Worm (Caenorhabditis elegans) whole organism, young adult: ENCODE data around the gene F42A10.5.
A peak's percentile ranks its signal among the peaks of the same experiment; 100 is the strongest.

ENCODE experiments used
- B0035.1 ChIP-seq: sonication (generic microtip); optimal IDR thresholded peaks from 2 replicates; lab custom pipeline; 2016; ENCODE audit warnings: missing genetic modification characterization, mild to moderate bottlenecking, missing compliant biosample characterization, missing genotype, missing genetic modification reagents
- B0261.1 ChIP-seq: sonication (generic microtip); optimal IDR thresholded peaks from 2 replicates; lab custom pipeline; 2016; ENCODE audit warnings: mild to moderate bottlenecking, missing genetic modification characterization, moderate library complexity, missing compliant biosample characterization
- B0336.3 ChIP-seq: fragments of 200-800 bp; sonication (Bioruptor generic); IDR thresholded peaks from 2 replicates; pipeline ENCODE4 v1.3.6; 2022; ENCODE audit warnings: missing genetic modification characterization, missing compliant biosample characterization
- C06A6.2 ChIP-seq: fragments of 200-800 bp; sonication (Bioruptor generic); conservative IDR thresholded peaks from 2 replicates; pipeline ENCODE4 v1.3.6; 2022; ENCODE audit warnings: missing genetic modification characterization, missing compliant biosample characterization
- F33H1.4 ChIP-seq: fragments of 200-800 bp; sonication (Bioruptor generic); IDR thresholded peaks from 2 replicates; pipeline ENCODE4 v1.3.6; 2022; ENCODE audit warnings: missing genetic modification reagents, missing genetic modification characterization, missing compliant biosample characterization
- F39B2.1 ChIP-seq: fragments of 200-800 bp; sonication (Bioruptor generic); IDR thresholded peaks from 2 replicates; pipeline ENCODE4 v1.3.6; 2022; ENCODE audit warnings: missing genetic modification reagents, missing genetic modification characterization, missing compliant biosample characterization
- F57A8.1 ChIP-seq: fragments of 200-800 bp; sonication (Bioruptor generic); optimal IDR thresholded peaks from 2 replicates; lab custom pipeline; 2018; ENCODE audit warnings: mild to moderate bottlenecking, missing genetic modification characterization, moderate library complexity, missing compliant biosample characterization
- T07F8.4 ChIP-seq: sonication (generic microtip); optimal IDR thresholded peaks from 2 replicates; lab custom pipeline; 2016; ENCODE audit warnings: mild to moderate bottlenecking, missing genetic modification characterization, moderate library complexity, missing compliant biosample characterization
- T26A5.8 ChIP-seq: sonication (generic microtip); optimal IDR thresholded peaks from 2 replicates; lab custom pipeline; 2016; ENCODE audit warnings: missing genetic modification characterization, missing compliant biosample characterization
- Y53G8AR.9 ChIP-seq: fragments of 200-800 bp; sonication (Bioruptor generic); conservative IDR thresholded peaks from 2 replicates; pipeline ENCODE4 v1.3.6; 2022; ENCODE audit warnings: missing genetic modification reagents, missing genetic modification characterization, missing compliant biosample characterization
- Y56A3A.18 ChIP-seq: fragments of 200-800 bp; sonication (Bioruptor generic); IDR thresholded peaks from 2 replicates; pipeline ENCODE4 v1.3.6; 2022; ENCODE audit warnings: missing genetic modification reagents, missing genetic modification characterization, missing compliant biosample characterization
- Y67H2A.10 ChIP-seq: fragments of 200-800 bp; sonication (Bioruptor generic); conservative IDR thresholded peaks from 2 replicates; pipeline ENCODE4 v1.3.6; 2022; ENCODE audit warnings: missing genetic modification reagents, missing genetic modification characterization, missing compliant biosample characterization
- Y79H2A.3 ChIP-seq: fragments of 200-800 bp; sonication (Bioruptor generic); conservative IDR thresholded peaks from 2 replicates; pipeline ENCODE4 v1.3.6; 2022; ENCODE audit warnings: missing genetic modification reagents, missing genetic modification characterization, missing compliant biosample characterization
- ZK185.1 ChIP-seq: sonication (generic microtip); optimal IDR thresholded peaks from 2 replicates; lab custom pipeline; 2016; ENCODE audit warnings: mild to moderate bottlenecking, missing genetic modification characterization, missing compliant biosample characterization; ENCODE audit not compliant: poor library complexity, severe bottlenecking
- aptf-3 ChIP-seq: fragments of 200-800 bp; sonication (Bioruptor generic); IDR thresholded peaks from 2 replicates; pipeline ENCODE4 v1.3.6; 2022; ENCODE audit warnings: missing genetic modification characterization, missing compliant biosample characterization
- athp-1 ChIP-seq: sonication (generic microtip); optimal IDR thresholded peaks from 2 replicates; lab custom pipeline; 2017; ENCODE audit warnings: mild to moderate bottlenecking, missing genetic modification characterization, missing compliant biosample characterization
- cebp-2 ChIP-seq: fragments of 200-800 bp; sonication (Bioruptor generic); IDR thresholded peaks from 2 replicates; pipeline ENCODE4 v1.3.6; 2022; ENCODE audit warnings: missing genetic modification characterization, missing compliant biosample characterization
- ceh-58 ChIP-seq: fragments of 200-800 bp; sonication (Bioruptor generic); IDR thresholded peaks from 2 replicates; pipeline ENCODE4 v1.3.6; 2022; ENCODE audit warnings: missing genetic modification characterization, missing compliant biosample characterization
- ceh-79 ChIP-seq: sonication (generic microtip); optimal IDR thresholded peaks from 2 replicates; lab custom pipeline; 2017; ENCODE audit warnings: mild to moderate bottlenecking, missing genetic modification characterization, missing compliant biosample characterization
- chd-7 ChIP-seq: sonication (generic microtip); optimal IDR thresholded peaks from 2 replicates; lab custom pipeline; 2016; ENCODE audit warnings: mild to moderate bottlenecking, missing genetic modification characterization, moderate library complexity, missing compliant biosample characterization
- dpff-1 ChIP-seq: sonication (generic microtip); optimal IDR thresholded peaks from 2 replicates; lab custom pipeline; 2017; ENCODE audit warnings: mild to moderate bottlenecking, missing genetic modification characterization, missing compliant biosample characterization
- efl-1 ChIP-seq: fragments of 150-350 bp; optimal IDR thresholded peaks from 2 replicates; lab custom pipeline; 2014; ENCODE audit warnings: missing biosample characterization, missing genetic modification reagents, missing genetic modification characterization
- egl-18 ChIP-seq: fragments of 200-800 bp; sonication (Bioruptor generic); IDR thresholded peaks from 2 replicates; pipeline ENCODE4 v1.3.6; 2022; ENCODE audit warnings: missing genetic modification reagents, missing genetic modification characterization, missing compliant biosample characterization
- ekl-4 ChIP-seq: fragments of 200-800 bp; sonication (Bioruptor generic); IDR thresholded peaks from 2 replicates; pipeline ENCODE4 v1.3.6; 2022; ENCODE audit warnings: missing genetic modification reagents, missing genetic modification characterization, missing compliant biosample characterization
- ets-4 ChIP-seq: fragments of 200-800 bp; sonication (Bioruptor generic); optimal IDR thresholded peaks from 2 replicates; lab custom pipeline; 2018; ENCODE audit warnings: mild to moderate bottlenecking, missing genetic modification characterization, missing compliant biosample characterization
- hlh-12 ChIP-seq: sonication (generic microtip); optimal IDR thresholded peaks from 2 replicates; lab custom pipeline; 2016; ENCODE audit warnings: missing genetic modification characterization, missing compliant biosample characterization
- hlh-26 ChIP-seq: fragments of 200-800 bp; sonication (Bioruptor generic); conservative IDR thresholded peaks from 2 replicates; pipeline ENCODE4 v1.3.6; 2022; ENCODE audit warnings: missing genetic modification reagents, missing genetic modification characterization, missing compliant biosample characterization
- hmg-1.2 ChIP-seq: fragments of 200-800 bp; sonication (Bioruptor generic); IDR thresholded peaks from 2 replicates; pipeline ENCODE4 v1.3.6; 2022; ENCODE audit warnings: missing genetic modification reagents, missing genetic modification characterization, missing compliant biosample characterization
- hrde-1 ChIP-seq: sonication (generic microtip); optimal IDR thresholded peaks from 2 replicates; lab custom pipeline; 2016; ENCODE audit warnings: missing genetic modification characterization, mild to moderate bottlenecking, missing compliant biosample characterization, moderate library complexity, missing genotype, missing genetic modification reagents, borderline replicate concordance
- hsf-1 ChIP-seq: fragments of 200-800 bp; sonication (Bioruptor generic); IDR thresholded peaks from 2 replicates; pipeline ENCODE4 v1.3.6; 2022; ENCODE audit warnings: missing genetic modification reagents, missing genetic modification characterization, missing compliant biosample characterization
- let-526 ChIP-seq: fragments of 200-800 bp; sonication (Bioruptor generic); IDR thresholded peaks from 2 replicates; pipeline ENCODE4 v1.3.6; 2022; ENCODE audit warnings: missing genetic modification reagents, missing genetic modification characterization, missing compliant biosample characterization
- lin-40 ChIP-seq: sonication (generic microtip); optimal IDR thresholded peaks from 2 replicates; lab custom pipeline; 2016; ENCODE audit warnings: missing genetic modification characterization, mild to moderate bottlenecking, missing compliant biosample characterization, missing genotype, missing genetic modification reagents
- lir-1 ChIP-seq: fragments of 200-800 bp; sonication (Bioruptor generic); conservative IDR thresholded peaks from 2 replicates; pipeline ENCODE4 v1.3.6; 2022; ENCODE audit warnings: missing genetic modification reagents, missing genetic modification characterization, missing compliant biosample characterization
- mcd-1 ChIP-seq: fragments of 200-800 bp; sonication (Bioruptor generic); IDR thresholded peaks from 2 replicates; pipeline ENCODE4 v1.3.6; 2022; ENCODE audit warnings: missing genetic modification reagents, missing genetic modification characterization, missing compliant biosample characterization
- nfya-2 ChIP-seq: fragments of 200-800 bp; sonication (Bioruptor generic); IDR thresholded peaks from 2 replicates; pipeline ENCODE4 v1.3.6; 2022; ENCODE audit warnings: missing genetic modification reagents, missing genetic modification characterization, missing compliant biosample characterization
- nhr-120 ChIP-seq: fragments of 200-800 bp; sonication (Bioruptor generic); IDR thresholded peaks from 2 replicates; pipeline ENCODE4 v1.3.6; 2022; ENCODE audit warnings: missing genetic modification characterization, missing compliant biosample characterization
- nhr-179 ChIP-seq: sonication (generic microtip); optimal IDR thresholded peaks from 2 replicates; lab custom pipeline; 2016; ENCODE audit warnings: mild to moderate bottlenecking, missing genetic modification characterization, missing compliant biosample characterization
- nhr-80 ChIP-seq: sonication (generic microtip); optimal IDR thresholded peaks from 2 replicates; lab custom pipeline; 2016; ENCODE audit warnings: missing genetic modification characterization, missing compliant biosample characterization
- rcor-1 ChIP-seq: fragments of 200-800 bp; sonication (Bioruptor generic); IDR thresholded peaks from 2 replicates; pipeline ENCODE4 v1.3.6; 2022; ENCODE audit warnings: missing genetic modification reagents, missing genetic modification characterization, missing compliant biosample characterization
- rec-8 ChIP-seq, 2 experiments: sonication (generic microtip); optimal IDR thresholded peaks; 2 replicates each; lab custom pipeline; 2016; ENCODE audit warnings: mild to moderate bottlenecking in 2 of 2, missing genetic modification characterization in 2 of 2, missing genetic modification reagents in 2 of 2, missing genotype in 2 of 2, missing biosample characterization in 1 of 2, missing compliant biosample characterization in 1 of 2, moderate library complexity in 1 of 2
- somi-1 ChIP-seq: fragments of 200-800 bp; sonication (Bioruptor generic); optimal IDR thresholded peaks from 2 replicates; lab custom pipeline; 2018; ENCODE audit warnings: mild to moderate bottlenecking, missing genetic modification characterization, missing compliant biosample characterization
- unc-130 ChIP-seq: sonication (generic microtip); optimal IDR thresholded peaks from 2 replicates; lab custom pipeline; 2016; ENCODE audit warnings: missing genetic modification reagents, missing genetic modification characterization, missing compliant biosample characterization
- zim-3 ChIP-seq: sonication (generic microtip); optimal IDR thresholded peaks from 2 replicates; lab custom pipeline; 2017; ENCODE audit warnings: mild to moderate bottlenecking, missing genetic modification characterization, moderate library complexity, missing compliant biosample characterization

F42A10.5 gene

ce11 chrIII:6149467-6150072 is 23.7 kb downstream of the F42A10.5 start, which contains the start of the genes wht-7 and Y42G9A.1 (continued):
- TF ChIP-seq Y53G8AR.9 (GFP tag; lab: Robert Waterston, UW) = no peak
- no peak for TF ChIP-seq somi-1 (GFP tag; lab: Kevin White, UChicago)
- TF ChIP-seq nhr-80 (tag; lab: Kevin White, UChicago) = peak; percentile 83
- TF ChIP-seq nfya-2 = no peak
- no peak for TF ChIP-seq nhr-179 (tag; lab: Kevin White, UChicago)
- TF ChIP-seq F33H1.4 (GFP tag; lab: Robert Waterston, UW) = 0 out of 2 replicates have a peak, but pooled peaks have one; percentile 25
- TF ChIP-seq unc-130 (GFP tag; lab: Kevin White, UChicago) = no peak
- no peak for TF ChIP-seq nhr-120 (GFP tag; lab: Robert Waterston, UW)
- TF ChIP-seq ekl-4 = no peak
- TF ChIP-seq lir-1 (GFP tag; lab: Robert Waterston, UW) = no peak
- TF ChIP-seq Y67H2A.10 (GFP tag; lab: Robert Waterston, UW) = no peak
- TF ChIP-seq Y56A3A.18 (GFP tag; lab: Robert Waterston, UW) = no peak
- TF ChIP-seq lin-40 (tag; lab: Kevin White, UChicago) = no peak
- no peak for TF ChIP-seq ZK185.1 (tag; lab: Kevin White, UChicago)
- TF ChIP-seq hrde-1 (tag; lab: Kevin White, UChicago) = no peak
- TF ChIP-seq hlh-12 = no peak
- no peak for TF ChIP-seq egl-18 (GFP tag; lab: Robert Waterston, UW)
- no peak for TF ChIP-seq B0261.1 (tag; lab: Kevin White, UChicago)
- TF ChIP-seq let-526 (GFP tag; lab: Robert Waterston, UW) = no peak
- peak; percentile 85 for TF ChIP-seq efl-1 (GFP tag; lab: Kevin White, UChicago)
- no peak for TF ChIP-seq athp-1
- TF ChIP-seq rec-8 (tag; optimal IDR thresholded peaks at IDR 0.05; lab: Kevin White, UChicago) = no peak
- no peak for TF ChIP-seq T26A5.8 (tag; lab: Kevin White, UChicago)
- TF ChIP-seq T07F8.4 = no peak
- no peak for TF ChIP-seq F57A8.1 (GFP tag; lab: Kevin White, UChicago)
- no peak for TF ChIP-seq B0035.1 (tag; lab: Kevin White, UChicago)
- no peak for TF ChIP-seq F39B2.1 (GFP tag; lab: Robert Waterston, UW)
- TF ChIP-seq Y79H2A.3 (GFP tag; lab: Robert Waterston, UW) = no peak
- TF ChIP-seq C06A6.2 (GFP tag; lab: Robert Waterston, UW) = no peak
- TF ChIP-seq B0336.3 (GFP tag; lab: Robert Waterston, UW) = no peak
- no peak for TF ChIP-seq ceh-79
- TF ChIP-seq rcor-1 (GFP tag; lab: Robert Waterston, UW) = no peak
- no peak for TF ChIP-seq hlh-26 (GFP tag; lab: Robert Waterston, UW)
- no peak for TF ChIP-seq ets-4 (GFP tag; lab: Kevin White, UChicago)
- TF ChIP-seq hmg-1.2 (GFP tag; lab: Robert Waterston, UW) = no peak
- no peak for TF ChIP-seq chd-7 (tag; lab: Kevin White, UChicago)
- no peak for TF ChIP-seq ceh-58 (GFP tag; lab: Robert Waterston, UW)

DNA sequence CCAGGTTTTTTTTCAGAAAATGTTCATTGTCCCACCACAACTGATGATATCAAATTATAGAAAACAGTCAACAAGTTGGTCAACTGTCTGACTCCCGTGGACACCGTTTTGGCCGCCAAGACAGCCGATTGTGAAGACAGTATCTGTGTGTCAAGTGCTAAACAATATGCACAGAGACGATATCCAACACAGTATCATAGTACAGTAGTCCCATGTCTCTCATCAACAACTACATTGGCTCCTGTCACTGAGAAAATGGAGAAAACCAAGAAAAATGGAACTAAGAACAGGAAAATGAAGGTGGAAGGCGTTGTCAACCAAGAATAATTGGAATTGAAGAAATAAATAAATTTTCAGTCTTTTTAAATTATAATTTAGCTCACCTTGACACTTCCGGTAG is 24.6 kb downstream of the F42A10.5 start:
- 0 out of 2 replicates have a peak, but pooled peaks have one; percentile 17 for TF ChIP-seq C06A6.2 (GFP tag; lab: Robert Waterston, UW)
- TF ChIP-seq aptf-3 (GFP tag; lab: Robert Waterston, UW) = no peak
- 0 out of 2 replicates have a peak, but pooled peaks have one; percentile 52 for TF ChIP-seq cebp-2 (GFP tag; lab: Robert Waterston, UW)
- TF ChIP-seq zim-3 (tag; lab: Kevin White, UChicago) = peak; percentile 49
- TF ChIP-seq F39B2.1 (GFP tag; lab: Robert Waterston, UW) = no peak
- 0 out of 2 replicates have a peak, but pooled peaks have one; percentile 3 for TF ChIP-seq mcd-1 (GFP tag; lab: Robert Waterston, UW)
- peak; percentile 43 for TF ChIP-seq dpff-1
- TF ChIP-seq hsf-1 (GFP tag; lab: Robert Waterston, UW) = no peak
- TF ChIP-seq Y53G8AR.9 (GFP tag; lab: Robert Waterston, UW) = peak; percentile 36; the same call in 1 of the 2 replicates
